Fruit fly (Drosophila melanogaster) whole organism, embryonic: ENCODE results near the gene Ankrd49.
A peak's percentile ranks its signal among the peaks of the same experiment; 100 is the strongest.

Experiments used
- Abd-B ChIP-seq: fragments of 200-800 bp; sonication (Bioruptor generic); optimal IDR thresholded peaks from 2 replicates; lab custom pipeline; 2018; ENCODE audit warnings: missing biosample characterization, mild to moderate bottlenecking, missing genetic modification characterization, moderate library complexity
- Atf-2 ChIP-seq: fragments of 200-800 bp; sonication (Bioruptor generic); optimal IDR thresholded peaks from 2 replicates; lab custom pipeline; 2016; ENCODE audit warnings: missing biosample characterization, missing genetic modification characterization
- Awh ChIP-seq: fragments of 200-800 bp; sonication (Bioruptor generic); IDR thresholded peaks from 2 replicates; pipeline ENCODE4, ENCODE4 v1.3.6; 2022; ENCODE audit warnings: missing biosample characterization, missing genetic modification characterization
- B-H1 ChIP-seq: fragments of 200-800 bp; sonication (Bioruptor generic); IDR thresholded peaks from 3 replicates; pipeline ENCODE4 v1.3.6; 2022; ENCODE audit warnings: missing biosample characterization, missing genetic modification characterization
- CG10462 ChIP-seq: fragments of 200-800 bp; sonication (Bioruptor generic); optimal IDR thresholded peaks from 2 replicates; lab custom pipeline; 2016; ENCODE audit warnings: missing biosample characterization, missing genetic modification characterization
- CG11247 ChIP-seq: fragments of 200-800 bp; sonication (Bioruptor generic); IDR thresholded peaks from 2 replicates; pipeline ENCODE4 v1.3.6; 2022; ENCODE audit warnings: missing biosample characterization, missing genetic modification characterization
- CG12104 ChIP-seq: fragments of 200-800 bp; sonication (Bioruptor generic); optimal IDR thresholded peaks from 3 replicates; lab custom pipeline; 2016; ENCODE audit warnings: missing biosample characterization, missing genetic modification characterization
- CG1233 ChIP-seq: fragments of 200-800 bp; sonication (Bioruptor generic); optimal IDR thresholded peaks from 4 replicates; lab custom pipeline; 2018; ENCODE audit warnings: missing biosample characterization, mild to moderate bottlenecking, missing genetic modification characterization
- CG12942 ChIP-seq: fragments of 200-800 bp; sonication (Bioruptor generic); optimal IDR thresholded peaks from 3 replicates; lab custom pipeline; 2016; ENCODE audit warnings: missing biosample characterization, missing genetic modification characterization
- CG13624 ChIP-seq: fragments of 200-800 bp; sonication (Bioruptor generic); optimal IDR thresholded peaks from 2 replicates; lab custom pipeline; 2016; ENCODE audit warnings: missing biosample characterization, missing genetic modification characterization
- CG15696 ChIP-seq: fragments of 200-800 bp; sonication (Bioruptor generic); optimal IDR thresholded peaks from 2 replicates; lab custom pipeline; 2019; ENCODE audit warnings: missing biosample characterization, mild to moderate bottlenecking, missing genetic modification characterization, moderate library complexity
- CG17359 ChIP-seq: fragments of 200-800 bp; sonication (Bioruptor generic); optimal IDR thresholded peaks from 3 replicates; lab custom pipeline; 2018; ENCODE audit warnings: missing biosample characterization, mild to moderate bottlenecking, missing genetic modification characterization, moderate library complexity
- CG17829 ChIP-seq: fragments of 200-800 bp; optimal IDR thresholded peaks from 2 replicates; lab custom pipeline; 2019; ENCODE audit warnings: missing biosample characterization, mild to moderate bottlenecking, missing genetic modification characterization, moderate library complexity
- CG18619 ChIP-seq: fragments of 200-800 bp; sonication (Bioruptor generic); optimal IDR thresholded peaks from 3 replicates; lab custom pipeline; 2017; ENCODE audit warnings: missing biosample characterization, mild to moderate bottlenecking, missing genetic modification characterization
- CG30431 ChIP-seq: fragments of 200-800 bp; sonication (Bioruptor generic); optimal IDR thresholded peaks from 2 replicates; lab custom pipeline; 2017; ENCODE audit warnings: missing biosample characterization, missing genetic modification characterization
- CG3995 ChIP-seq: fragments of 200-800 bp; sonication (Bioruptor generic); optimal IDR thresholded peaks from 3 replicates; lab custom pipeline; 2016; ENCODE audit warnings: missing biosample characterization, missing genetic modification characterization
- CG4360 ChIP-seq: fragments of 200-800 bp; sonication (Bioruptor generic); IDR thresholded peaks from 2 replicates; pipeline ENCODE4 v1.3.6; 2022; ENCODE audit warnings: missing biosample characterization, missing genetic modification characterization
- CG4854 ChIP-seq: fragments of 200-800 bp; sonication (Bioruptor generic); optimal IDR thresholded peaks from 2 replicates; lab custom pipeline; 2016; ENCODE audit warnings: missing biosample characterization, missing genetic modification characterization, inconsistent platforms
- CG5953 ChIP-seq: fragments of 200-800 bp; sonication (Bioruptor generic); IDR thresholded peaks from 2 replicates; pipeline ENCODE4 v1.3.6; 2022; ENCODE audit warnings: missing biosample characterization, missing genetic modification characterization
- CG6654 ChIP-seq: fragments of 200-800 bp; sonication (Bioruptor generic); optimal IDR thresholded peaks from 2 replicates; lab custom pipeline; 2017; ENCODE audit warnings: missing biosample characterization, mild to moderate bottlenecking, missing genetic modification characterization
- CG6813 ChIP-seq: fragments of 200-800 bp; sonication (Bioruptor generic); optimal IDR thresholded peaks from 2 replicates; lab custom pipeline; 2017; ENCODE audit warnings: missing biosample characterization, missing genetic modification characterization, mild to moderate bottlenecking, moderate library complexity, missing genetic modification reagents
- CG7372 ChIP-seq: fragments of 200-800 bp; sonication (Bioruptor generic); IDR thresholded peaks from 2 replicates; pipeline ENCODE4 v1.3.6; 2022; ENCODE audit warnings: missing biosample characterization, missing genetic modification characterization
- CG7786 ChIP-seq: fragments of 200-800 bp; sonication (Bioruptor generic); optimal IDR thresholded peaks from 2 replicates; lab custom pipeline; 2016; ENCODE audit warnings: missing biosample characterization, missing genetic modification characterization
- CG8281 ChIP-seq: fragments of 200-800 bp; sonication (Bioruptor generic); optimal IDR thresholded peaks from 2 replicates; lab custom pipeline; 2018; ENCODE audit warnings: missing biosample characterization, mild to moderate bottlenecking, missing genetic modification characterization, moderate library complexity
- CG9932 ChIP-seq: fragments of 200-800 bp; sonication (Bioruptor generic); IDR thresholded peaks from 2 replicates; pipeline ENCODE4 v1.3.6; 2022; ENCODE audit warnings: missing biosample characterization, missing genetic modification characterization
- Dfd ChIP-seq, 2 experiments: fragments of >200 bp; optimal IDR thresholded peaks; 2 replicates each; lab custom pipeline; 2017; ENCODE audit warnings: missing biosample characterization in 2 of 2, missing genetic modification characterization in 2 of 2
- Doc3 ChIP-seq: fragments of 200-800 bp; sonication (Bioruptor generic); IDR thresholded peaks from 3 replicates; pipeline ENCODE4 v1.3.6; 2022; ENCODE audit warnings: missing biosample characterization, missing genetic modification characterization; ENCODE audit not compliant: partially characterized antibody
- Ets97D ChIP-seq: fragments of 200-800 bp; sonication (Bioruptor generic); optimal IDR thresholded peaks from 3 replicates; lab custom pipeline; 2016; ENCODE audit warnings: missing biosample characterization, missing genetic modification characterization
- H15 ChIP-seq: fragments of 200-800 bp; sonication (Bioruptor generic); IDR thresholded peaks from 3 replicates; pipeline ENCODE4 v1.3.6; 2022; ENCODE audit warnings: missing biosample characterization, missing genetic modification characterization
- Hmx ChIP-seq: fragments of 200-800 bp; sonication (Bioruptor generic); optimal IDR thresholded peaks from 2 replicates; lab custom pipeline; 2016; ENCODE audit warnings: missing biosample characterization, missing genetic modification characterization
- Max ChIP-seq: fragments of 200-800 bp; sonication (Bioruptor generic); optimal IDR thresholded peaks from 2 replicates; lab custom pipeline; 2016; ENCODE audit warnings: missing biosample characterization, mild to moderate bottlenecking, missing genetic modification characterization
- NC2β ChIP-seq: fragments of 200-800 bp; sonication (Bioruptor generic); optimal IDR thresholded peaks from 2 replicates; lab custom pipeline; 2016; ENCODE audit warnings: missing biosample characterization, missing genetic modification characterization
- Rfx ChIP-seq: fragments of 200-800 bp; sonication (Bioruptor generic); IDR thresholded peaks from 2 replicates; pipeline ENCODE4 v1.3.6; 2022; ENCODE audit warnings: missing biosample characterization, missing genetic modification characterization
- Tbp ChIP-seq: fragments of >200 bp; optimal IDR thresholded peaks from 2 replicates; lab custom pipeline; 2018; ENCODE audit warnings: missing biosample characterization, missing genetic modification characterization
- Xrp1 ChIP-seq: fragments of 200-800 bp; sonication (Bioruptor generic); IDR thresholded peaks from 2 replicates; pipeline ENCODE4 v1.3.6; 2022; ENCODE audit warnings: missing biosample characterization, missing genetic modification characterization
- corto ChIP-seq: fragments of 200-800 bp; sonication (Bioruptor generic); optimal IDR thresholded peaks from 2 replicates; lab custom pipeline; 2016; ENCODE audit warnings: missing biosample characterization, mild to moderate bottlenecking, missing genetic modification characterization, moderate library complexity
- disco-r ChIP-seq: fragments of 200-800 bp; sonication (Bioruptor generic); optimal IDR thresholded peaks from 2 replicates; lab custom pipeline; 2016; ENCODE audit warnings: missing biosample characterization, missing genetic modification characterization
- dm ChIP-seq: fragments of 200-800 bp; sonication (Bioruptor generic); optimal IDR thresholded peaks from 3 replicates; lab custom pipeline; 2016; ENCODE audit warnings: missing biosample characterization, missing genetic modification characterization
- fd102C ChIP-seq: fragments of 200-800 bp; sonication (Bioruptor generic); optimal IDR thresholded peaks from 2 replicates; lab custom pipeline; 2018; ENCODE audit warnings: missing biosample characterization, mild to moderate bottlenecking, missing genetic modification characterization, moderate library complexity
- lov ChIP-seq, 2 experiments: fragments of 200-800 bp in 1 of 2; fragments of >200 bp in 1 of 2; sonication (Bioruptor generic) in 1 of 2; IDR thresholded peaks in 1 of 2; optimal IDR thresholded peaks in 1 of 2; 2 replicates in 1 of 2; 3 replicates in 1 of 2; pipeline versions ENCODE4 v1.3.6 to Lab custom; 2017 to 2022; ENCODE audit warnings: missing biosample characterization in 1 of 2, missing genetic modification characterization in 1 of 2
- nerfin-1 ChIP-seq: fragments of 200-800 bp; sonication (Bioruptor generic); optimal IDR thresholded peaks from 3 replicates; lab custom pipeline; 2019; ENCODE audit warnings: missing biosample characterization, mild to moderate bottlenecking, missing genetic modification characterization, moderate library complexity
- nom ChIP-seq: fragments of 200-800 bp; sonication (Bioruptor generic); optimal IDR thresholded peaks from 2 replicates; lab custom pipeline; 2017; ENCODE audit warnings: missing biosample characterization, missing genetic modification characterization, mild to moderate bottlenecking, moderate library complexity, missing genetic modification reagents
- pita ChIP-seq: fragments of 200-800 bp; sonication (Bioruptor generic); optimal IDR thresholded peaks from 2 replicates; lab custom pipeline; 2017; ENCODE audit warnings: missing biosample characterization, mild to moderate bottlenecking, missing genetic modification characterization
- ranshi ChIP-seq: fragments of 200-800 bp; sonication (Bioruptor generic); IDR thresholded peaks from 2 replicates; pipeline ENCODE4 v1.3.6; 2022; ENCODE audit warnings: missing biosample characterization, missing genetic modification characterization
- rib ChIP-seq: fragments of 200-800 bp; sonication (Bioruptor generic); IDR thresholded peaks from 2 replicates; pipeline ENCODE4 v1.3.6; 2022; ENCODE audit warnings: missing biosample characterization, missing genetic modification characterization
- sens ChIP-seq: fragments of 200-800 bp; sonication (Bioruptor generic); peaks from one replicate; lab custom pipeline; 2016; ENCODE audit warnings: missing biosample characterization, missing genetic modification characterization
- stc ChIP-seq: fragments of 200-800 bp; sonication (Bioruptor generic); IDR thresholded peaks from 2 replicates; pipeline ENCODE4 v1.3.6; 2022; ENCODE audit warnings: missing biosample characterization, missing genetic modification characterization
- tna ChIP-seq: fragments of 200-800 bp; sonication (Bioruptor generic); IDR thresholded peaks from 2 replicates; pipeline ENCODE4 v1.3.6; 2022; ENCODE audit warnings: missing biosample characterization, missing genetic modification characterization; ENCODE audit not compliant: partially characterized antibody
- zfh2 ChIP-seq: fragments of 200-800 bp; sonication (Bioruptor generic); optimal IDR thresholded peaks from 2 replicates; lab custom pipeline; 2016; ENCODE audit warnings: missing biosample characterization, missing genetic modification characterization

Gene Ankrd49

dm6 chr2L:15056359-15057220 is 49.4 kb upstream of the Ankrd49 start (continued):
- TF ChIP-seq disco-r (GFP tag; lab: Kevin White, UChicago) (no peak), Awh (0 out of 2 replicates have a peak, but pooled peaks have one; percentile 56), Max (peak; percentile 64), CG9932 (GFP tag; lab: Robert Waterston, UW) (peak; percentile 51), Tbp (no peak), CG3995 (GFP tag; lab: Kevin White, UChicago) (peak; percentile 17), nerfin-1 (peak; percentile 78), stc (GFP tag; lab: Robert Waterston, UW) (peak; percentile 55; the same call in 1 of the 2 replicates), CG18619 (GFP tag; lab: Kevin White, UChicago) (peak; percentile 51), CG13624 (GFP tag; lab: Kevin White, UChicago) (no peak), sens (GFP tag; lab: Kevin White, UChicago) (peak; percentile 94), H15 (GFP tag; lab: Robert Waterston, UW) (peak; percentile 63; the same call in 2 of the 3 replicates), Xrp1 (peak; percentile 86), dm (GFP tag; lab: Kevin White, UChicago) (no peak), CG1233 (GFP tag; lab: Kevin White, UChicago) (peak; percentile 75), CG15696 (tag; lab: Kevin White, UChicago) (peak; percentile 79), tna (no peak), CG8281 (peak; percentile 55), CG30431 (GFP tag; lab: Kevin White, UChicago) (peak; percentile 51), ranshi (peak; percentile 75), CG4854 (GFP tag; lab: Kevin White, UChicago) (no peak), Ets97D (GFP tag; lab: Kevin White, UChicago) (no peak), CG7372 (GFP tag; lab: Robert Waterston, UW) (peak; percentile 50; the same call in 1 of the 2 replicates), Abd-B (peak; percentile 31), B-H1 (GFP tag; lab: Robert Waterston, UW) (peak; percentile 58; the same call in 2 of the 3 replicates), rib (GFP tag; lab: Robert Waterston, UW) (no peak), CG6813 (GFP tag; lab: Kevin White, UChicago) (peak; percentile 36), corto (peak; percentile 67), CG7786 (GFP tag; lab: Kevin White, UChicago) (no peak), CG11247 (GFP tag; lab: Robert Waterston, UW) (no peak; the same call in none of the 2 replicates), nom (GFP tag; lab: Kevin White, UChicago) (peak; percentile 75), fd102C (GFP tag; lab: Kevin White, UChicago) (no peak), CG5953 (GFP tag; lab: Robert Waterston, UW) (peak; percentile 40), NC2β (no peak), CG17359 (peak; percentile 78), CG17829 (tag; lab: Kevin White, UChicago) (peak; percentile 85), Rfx (GFP tag; lab: Robert Waterston, UW) (peak; percentile 64), Dfd (GFP tag; optimal IDR thresholded peaks at IDR 0.05; lab: Kevin White, UChicago) (no peak), Doc3 (GFP tag; lab: Robert Waterston, UW) (no peak), Atf-2 (no peak), CG12942 (GFP tag; lab: Kevin White, UChicago) (peak; percentile 69), pita (GFP tag; lab: Kevin White, UChicago) (no peak), CG12104 (peak; percentile 75), CG6654 (GFP tag; lab: Kevin White, UChicago) (peak; percentile 44), zfh2 (GFP tag; lab: Kevin White, UChicago) (no peak), lov (optimal IDR thresholded peaks at IDR 0.05; lab: Kevin White, UChicago) (no peak), lov (GFP tag; IDR thresholded peaks at IDR 0.05; lab: Robert Waterston, UW) (0 out of 3 replicates have a peak, but pooled peaks have one; percentile 49), CG4360 (GFP tag; lab: Robert Waterston, UW) (peak; percentile 80), Hmx (GFP tag; lab: Kevin White, UChicago) (no peak), CG10462 (GFP tag; lab: Kevin White, UChicago) (no peak)
